Fruit fly (Drosophila melanogaster) whole organism, wandering third instar larva: Measurements from ENCODE around the gene CG12682.

Experiments
- Dfd ChIP-seq: fragments of >200 bp; optimal IDR thresholded peaks from 2 replicates; lab custom pipeline; 2017; ENCODE audit warnings: missing biosample characterization, missing genetic modification characterization
- GATAd ChIP-seq: sonication (Bioruptor generic); optimal IDR thresholded peaks from 2 replicates; lab custom pipeline; 2016; ENCODE audit warnings: missing biosample characterization, missing genetic modification characterization
- Vsx2 ChIP-seq: fragments of 200-300, 225-300 bp; sonication (Bioruptor generic); optimal IDR thresholded peaks from 2 replicates; lab custom pipeline; 2018; ENCODE audit warnings: missing biosample characterization, missing genetic modification characterization; ENCODE audit not compliant: partially characterized antibody
- br ChIP-seq: fragments of 200-800 bp; sonication (Bioruptor generic); optimal IDR thresholded peaks from 2 replicates; lab custom pipeline; 2016; ENCODE audit warnings: missing biosample characterization, missing genetic modification characterization
- dsf ChIP-seq: sonication (Bioruptor generic); optimal IDR thresholded peaks from 2 replicates; lab custom pipeline; 2016; ENCODE audit warnings: missing biosample characterization, missing genetic modification characterization, borderline replicate concordance
- fru ChIP-seq: fragments of 200-800 bp; sonication (Bioruptor generic); optimal IDR thresholded peaks from 3 replicates; lab custom pipeline; 2016; ENCODE audit warnings: missing biosample characterization, mild to moderate bottlenecking, missing genetic modification characterization
- h ChIP-seq: fragments of 200-800 bp; sonication (Bioruptor generic); optimal IDR thresholded peaks from 3 replicates; lab custom pipeline; 2016; ENCODE audit warnings: missing biosample characterization, mild to moderate bottlenecking, missing genetic modification characterization
- sage ChIP-seq: fragments of 200-800 bp; sonication (Bioruptor generic); optimal IDR thresholded peaks from 2 replicates; lab custom pipeline; 2016; ENCODE audit warnings: missing biosample characterization, mild to moderate bottlenecking, missing genetic modification characterization
- usp ChIP-seq: fragments of >200 bp; optimal IDR thresholded peaks from 2 replicates; lab custom pipeline; 2017; ENCODE audit warnings: missing biosample characterization, missing genetic modification characterization

- no peak for TF ChIP-seq dsf (GFP tag; lab: Kevin White, UChicago)
- TF ChIP-seq GATAd (GFP tag; lab: Kevin White, UChicago), result no peak
- TF ChIP-seq sage (GFP tag; lab: Kevin White, UChicago), result no peak
- no peak for TF ChIP-seq Vsx2 (GFP tag; lab: Kevin White, UChicago)
- no peak for TF ChIP-seq br
- TF ChIP-seq usp (GFP tag; lab: Kevin White, UChicago), result no peak
- no peak for TF ChIP-seq h (GFP tag; lab: Kevin White, UChicago)
- no peak for TF ChIP-seq Dfd (GFP tag; lab: Kevin White, UChicago)
- no peak for TF ChIP-seq fru (GFP tag; lab: Kevin White, UChicago)
These were observed 21.0 kb upstream of the CG12682 start, which contains the start of gene CG2861 for dm6 chrX:4804762-4805161.
